Worm (Caenorhabditis elegans) whole organism, midembryonic: ENCODE data around the gene best-14.

ENCODE experiments used
- med-1 ChIP-seq: sonication (generic microtip); optimal IDR thresholded peaks from 2 replicates; lab custom pipeline; 2017; ENCODE audit warnings: missing genetic modification characterization, mild to moderate bottlenecking, missing compliant biosample characterization, antibody characterized with exemption, missing genetic modification reagents; ENCODE audit not compliant: insufficient read depth
- tab-1 ChIP-seq: fragments of 200-800 bp; sonication (Bioruptor generic); IDR thresholded peaks from 2 replicates; pipeline ENCODE4 v1.3.6; 2022; ENCODE audit warnings: missing genetic modification characterization, missing compliant biosample characterization
- ztf-23 ChIP-seq: fragments of 200-800 bp; sonication (Bioruptor generic); IDR thresholded peaks from 2 replicates; pipeline ENCODE4 v1.3.6; 2022; ENCODE audit warnings: missing genetic modification reagents, missing genetic modification characterization, missing compliant biosample characterization
- ztf-29 ChIP-seq: fragments of 200-800 bp; sonication (Bioruptor generic); IDR thresholded peaks from 2 replicates; pipeline ENCODE4 v1.3.6; 2022; ENCODE audit warnings: missing genetic modification reagents, missing genetic modification characterization, missing compliant biosample characterization

DNA sequence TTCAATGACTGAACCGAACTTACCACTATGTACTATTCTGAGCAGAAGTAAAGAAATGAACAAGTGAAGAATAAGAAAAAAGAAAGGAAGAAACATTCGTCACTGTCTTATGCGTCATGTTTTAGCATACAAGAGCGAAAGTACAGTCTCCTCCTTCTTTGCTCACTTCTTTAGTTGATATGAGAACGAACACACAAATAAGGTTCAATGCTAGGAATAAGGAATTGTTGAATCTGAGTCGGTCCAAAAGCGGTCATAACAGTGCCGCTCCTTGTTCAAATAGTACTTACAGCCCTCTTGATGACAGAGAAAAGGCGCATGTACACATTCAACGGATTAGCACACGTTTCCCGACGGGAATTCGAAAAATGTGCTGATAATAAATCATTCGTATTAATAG is 18.7 kb upstream of the best-14 start, which contains the start of gene F25D1.8:
- no peak for TF ChIP-seq tab-1 (GFP tag; lab: Robert Waterston, UW)
- TF ChIP-seq med-1 (GFP tag; lab: Kevin White, UChicago), result no peak
- TF ChIP-seq ztf-23 (GFP tag; lab: Robert Waterston, UW), result no peak
- no peak for TF ChIP-seq ztf-29 (GFP tag; lab: Robert Waterston, UW)
